Fruit fly (Drosophila melanogaster): Measurements from ENCODE around the gene CG43844.
A peak's percentile ranks its signal among the peaks of the same experiment; 100 is the strongest.

Gene CG43844

DNA sequence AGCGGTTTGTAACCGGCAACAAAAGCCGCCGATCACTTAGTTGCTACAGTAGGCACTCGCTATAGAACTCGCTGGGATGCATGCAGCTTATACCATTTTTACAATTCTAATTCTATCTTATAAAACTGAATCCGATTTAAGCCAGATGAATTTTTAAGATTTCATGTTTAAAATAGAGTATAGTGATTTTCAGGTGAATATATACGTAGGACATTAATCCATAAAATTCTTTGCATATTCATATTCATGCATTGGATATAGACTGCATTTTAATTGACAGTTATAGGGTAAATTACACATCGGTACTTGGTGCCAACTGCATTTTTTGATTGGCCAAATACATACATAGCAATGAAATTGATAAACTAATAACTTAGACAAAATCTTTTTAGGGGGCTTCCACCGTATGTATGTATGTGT is 1.7 kb upstream of the CG43844 start (continued):
- TF ChIP-seq Eip75B (GFP tag; optimal IDR thresholded peaks at IDR 0.05): peak; percentile 8
- TF ChIP-seq Ets21C (GFP tag; optimal IDR thresholded peaks at IDR 0.05): peak; percentile 23
- TF ChIP-seq Hr4 (GFP tag; optimal IDR thresholded peaks at IDR 0.05): peak; percentile 27
- peak; percentile 35 for TF ChIP-seq CG8632 (GFP tag; optimal IDR thresholded peaks at IDR 0.05)
- no peak for TF ChIP-seq fd59A (GFP tag; optimal IDR thresholded peaks at IDR 0.05)
- peak; percentile 63; the same call in 2 of the 3 replicates for TF ChIP-seq CG8119 (GFP tag; IDR thresholded peaks at IDR 0.05)
- TF ChIP-seq CG11762 (GFP tag; optimal IDR thresholded peaks at IDR 0.05; ENCODE audit: insufficient read depth): peak; percentile 18
- TF ChIP-seq CG4318 (GFP tag; optimal IDR thresholded peaks at IDR 0.05): no peak
- TF ChIP-seq CG32006 (GFP tag; optimal IDR thresholded peaks at IDR 0.05): peak; percentile 37
- no peak for TF ChIP-seq salr (GFP tag; optimal IDR thresholded peaks at IDR 0.05)
- peak; percentile 47 for TF ChIP-seq CG11902 (GFP tag; optimal IDR thresholded peaks at IDR 0.05)
- peak; percentile 47 for TF ChIP-seq Sox14 (GFP tag; optimal IDR thresholded peaks at IDR 0.05)
- TF ChIP-seq OdsH (GFP tag; optimal IDR thresholded peaks at IDR 0.05): peak; percentile 17
- TF ChIP-seq lz (GFP tag; optimal IDR thresholded peaks at IDR 0.05): peak; percentile 69
- TF ChIP-seq CG31627 (GFP tag; optimal IDR thresholded peaks at IDR 0.05): peak; percentile 60
- peak; percentile 20 for TF ChIP-seq CG16779 (tag; optimal IDR thresholded peaks at IDR 0.05)
- TF ChIP-seq CG3032 (tag; optimal IDR thresholded peaks at IDR 0.05): peak; percentile 45
- TF ChIP-seq CG8319 (GFP tag; optimal IDR thresholded peaks at IDR 0.05): peak; percentile 47
- peak; percentile 76 for TF ChIP-seq dsx (GFP tag; optimal IDR thresholded peaks at IDR 0.05; ENCODE audit: poor library complexity, severe bottlenecking)
- TF ChIP-seq topi (GFP tag; optimal IDR thresholded peaks at IDR 0.05): peak; percentile 73
- TF ChIP-seq CG34406 (GFP tag; optimal IDR thresholded peaks at IDR 0.05): no peak

DNA sequence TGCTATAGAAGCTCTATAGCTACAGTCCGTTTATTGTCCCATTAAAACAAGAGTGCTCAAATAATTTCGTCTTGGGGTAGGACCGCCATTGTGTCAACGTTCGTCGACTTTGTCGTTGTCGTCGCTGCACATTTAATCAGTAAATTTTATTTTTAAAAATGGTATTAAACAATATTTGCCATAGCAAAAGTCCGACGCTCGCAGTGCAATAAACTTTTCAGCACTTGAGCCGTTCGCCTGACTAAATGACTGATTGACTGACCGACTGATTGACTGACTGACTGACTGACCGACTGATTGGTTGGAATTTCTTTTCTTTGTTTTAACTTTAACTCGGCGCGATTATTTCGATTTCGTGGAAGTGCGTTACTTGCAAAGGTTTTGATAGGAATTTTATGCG is 606 bp downstream of the CG43844 start:
- TF ChIP-seq topi (GFP tag; optimal IDR thresholded peaks at IDR 0.05) (no peak), CG6163 (GFP tag; IDR thresholded peaks at IDR 0.05) (0 out of 3 replicates have a peak, but pooled peaks have one; percentile 6), CG6276 (GFP tag; optimal IDR thresholded peaks at IDR 0.05) (no peak), Ets96B (tag; optimal IDR thresholded peaks at IDR 0.05) (no peak), Eip75B (GFP tag; optimal IDR thresholded peaks at IDR 0.05) (no peak), fd59A (GFP tag; optimal IDR thresholded peaks at IDR 0.05) (no peak), CG8319 (GFP tag; optimal IDR thresholded peaks at IDR 0.05) (no peak), CG7368 (GFP tag; optimal IDR thresholded peaks at IDR 0.05) (no peak), Blimp-1 (GFP tag; optimal IDR thresholded peaks at IDR 0.05) (no peak), CG16779 (tag; optimal IDR thresholded peaks at IDR 0.05) (no peak), Sox14 (GFP tag; optimal IDR thresholded peaks at IDR 0.05) (peak; percentile 19), OdsH (GFP tag; optimal IDR thresholded peaks at IDR 0.05) (no peak), CG34406 (GFP tag; optimal IDR thresholded peaks at IDR 0.05) (no peak), net (GFP tag; optimal IDR thresholded peaks at IDR 0.05) (no peak), CG11294 (GFP tag; IDR thresholded peaks at IDR 0.05) (no peak), dsx (GFP tag; optimal IDR thresholded peaks at IDR 0.05; ENCODE audit: poor library complexity, severe bottlenecking) (no peak), vri (GFP tag; optimal IDR thresholded peaks at IDR 0.05) (peak; percentile 96), CG1621 (tag; optimal IDR thresholded peaks at IDR 0.05) (no peak), Ets21C (GFP tag; optimal IDR thresholded peaks at IDR 0.05) (no peak), Eip78C (GFP tag) (no peak), pdm3 (GFP tag; optimal IDR thresholded peaks at IDR 0.05) (no peak), CG9139 (GFP tag; optimal IDR thresholded peaks at IDR 0.05) (peak; percentile 23), ss (GFP tag; optimal IDR thresholded peaks at IDR 0.05) (no peak), Smox (GFP tag; optimal IDR thresholded peaks at IDR 0.05) (no peak), salr (GFP tag; optimal IDR thresholded peaks at IDR 0.05) (no peak), CG6854 (GFP tag; optimal IDR thresholded peaks at IDR 0.05) (no peak), Hr38 (GFP tag; optimal IDR thresholded peaks at IDR 0.05) (no peak), CG32006 (GFP tag; optimal IDR thresholded peaks at IDR 0.05) (no peak), achi (GFP tag; optimal IDR thresholded peaks at IDR 0.05) (no peak), Gug (GFP tag; IDR thresholded peaks at IDR 0.05) (no peak), fkh (GFP tag; optimal IDR thresholded peaks at IDR 0.05) (no peak), svp (GFP tag) (peak; percentile 84), Eip93F (GFP tag; optimal IDR thresholded peaks at IDR 0.05) (peak; percentile 83), eg (GFP tag; IDR thresholded peaks at IDR 0.05) (no peak), CG8632 (GFP tag; optimal IDR thresholded peaks at IDR 0.05) (no peak), Hr39 (GFP tag; optimal IDR thresholded peaks at IDR 0.05) (no peak)

Data from whole organism, prepupa.